Fruit fly (Drosophila melanogaster) whole organism, wandering third instar larva: Measurements from ENCODE around the gene CG43062.

Experiments
- Jra ChIP-seq: sonication (Bioruptor generic); optimal IDR thresholded peaks from 2 replicates; lab custom pipeline; 2016; ENCODE audit warnings: missing biosample characterization, missing genetic modification characterization
- Mio ChIP-seq: sonication (Bioruptor generic); optimal IDR thresholded peaks from 2 replicates; lab custom pipeline; 2016; ENCODE audit warnings: missing biosample characterization, missing genetic modification characterization
- Myc ChIP-seq: fragments of >200 bp; optimal IDR thresholded peaks from 2 replicates; lab custom pipeline; 2017
- Rel ChIP-seq, 2 experiments: fragments of 200-800 bp; sonication (Bioruptor generic) in 1 of 2; optimal IDR thresholded peaks; 2 replicates in 1 of 2; 3 replicates in 1 of 2; lab custom pipeline; 2016 to 2019; ENCODE audit warnings: mild to moderate bottlenecking in 2 of 2, missing biosample characterization in 2 of 2, missing genetic modification characterization in 2 of 2, moderate library complexity in 1 of 2
- br ChIP-seq: fragments of 200-800 bp; sonication (Bioruptor generic); optimal IDR thresholded peaks from 2 replicates; lab custom pipeline; 2016; ENCODE audit warnings: missing biosample characterization, missing genetic modification characterization
- foxo ChIP-seq, 2 experiments: fragments of 200-800 bp; sonication (Bioruptor generic); optimal IDR thresholded peaks; 2 replicates in 1 of 2; 3 replicates in 1 of 2; lab custom pipeline; 2016 to 2017; ENCODE audit warnings: missing biosample characterization in 2 of 2, missing genetic modification characterization in 2 of 2
- lola ChIP-seq: fragments of >200 bp; optimal IDR thresholded peaks from 2 replicates; lab custom pipeline; 2017; ENCODE audit warnings: missing biosample characterization, missing genetic modification characterization
- pan ChIP-seq: fragments of >200 bp; optimal IDR thresholded peaks from 2 replicates; lab custom pipeline; 2017
- rgr ChIP-seq: fragments of 200-800 bp; sonication (Bioruptor generic); optimal IDR thresholded peaks from 3 replicates; lab custom pipeline; 2016; ENCODE audit warnings: missing biosample characterization, mild to moderate bottlenecking, missing genetic modification characterization
- tai ChIP-seq: sonication (Bioruptor generic); optimal IDR thresholded peaks from 2 replicates; lab custom pipeline; 2016; ENCODE audit warnings: missing biosample characterization, missing genetic modification characterization
- usp ChIP-seq: fragments of >200 bp; optimal IDR thresholded peaks from 2 replicates; lab custom pipeline; 2017; ENCODE audit warnings: missing biosample characterization, missing genetic modification characterization
- woc ChIP-seq: sonication (Bioruptor generic); optimal IDR thresholded peaks from 2 replicates; lab custom pipeline; 2016; ENCODE audit warnings: missing biosample characterization, mild to moderate bottlenecking, missing genetic modification characterization

DNA sequence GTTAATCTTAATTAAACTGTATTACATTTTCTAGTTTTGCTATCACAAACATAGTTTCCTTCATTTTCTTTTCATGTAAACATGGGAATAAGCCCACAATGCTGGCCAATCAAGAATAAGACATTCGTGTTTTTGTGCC, at the start of gene CG43062:
- TF ChIP-seq tai (GFP tag; lab: Kevin White, UChicago): no peak
- no peak for TF ChIP-seq Mio
- no peak for TF ChIP-seq woc (GFP tag; lab: Kevin White, UChicago)
- no peak for TF ChIP-seq foxo (GFP tag; optimal IDR thresholded peaks at IDR 0.05; lab: Kevin White, UChicago)
- TF ChIP-seq usp: no peak
- no peak for TF ChIP-seq br (GFP tag; lab: Kevin White, UChicago)
- TF ChIP-seq lola (GFP tag; lab: Kevin White, UChicago): no peak
- no peak for TF ChIP-seq rgr
- no peak for TF ChIP-seq Myc (lab: Kevin White, UChicago)
- TF ChIP-seq pan: no peak
- no peak for TF ChIP-seq Rel (GFP tag; optimal IDR thresholded peaks at IDR 0.05; lab: Kevin White, UChicago)
- no peak for TF ChIP-seq Rel (tag; optimal IDR thresholded peaks at IDR 0.05; lab: Kevin White, UChicago)
- TF ChIP-seq Jra (GFP tag; lab: Kevin White, UChicago): no peak
